Fruit fly (Drosophila melanogaster) whole organism, embryonic: ENCODE measurements around the gene barc.
A peak's percentile ranks its signal among the peaks of the same experiment; 100 is the strongest.

Experiments used
- Ada2b ChIP-seq: fragments of 200-800 bp; sonication (Bioruptor generic); IDR thresholded peaks from 2 replicates; pipeline ENCODE4 v1.3.6; 2022; ENCODE audit warnings: missing biosample characterization, missing genetic modification characterization
- Awh ChIP-seq: fragments of 200-800 bp; sonication (Bioruptor generic); IDR thresholded peaks from 2 replicates; pipeline ENCODE4, ENCODE4 v1.3.6; 2022; ENCODE audit warnings: missing biosample characterization, missing genetic modification characterization
- C15 ChIP-seq: fragments of 200-800 bp; sonication (Bioruptor generic); IDR thresholded peaks from 3 replicates; pipeline ENCODE4 v1.3.6; 2022; ENCODE audit warnings: missing biosample characterization, missing genetic modification characterization
- CG10979 ChIP-seq: fragments of 200-800 bp; sonication (Bioruptor generic); optimal IDR thresholded peaks from 2 replicates; lab custom pipeline; 2018; ENCODE audit warnings: missing biosample characterization, mild to moderate bottlenecking, missing genetic modification characterization, moderate library complexity
- CG12236 ChIP-seq: fragments of 200-800 bp; sonication (Bioruptor generic); optimal IDR thresholded peaks from 2 replicates; lab custom pipeline; 2016; ENCODE audit warnings: missing biosample characterization, missing genetic modification characterization
- CG13123 ChIP-seq: fragments of 200-800 bp; sonication (Bioruptor generic); optimal IDR thresholded peaks from 2 replicates; lab custom pipeline; 2016; ENCODE audit warnings: missing biosample characterization, missing genetic modification characterization
- CG14965 ChIP-seq: fragments of 200-800 bp; sonication (Bioruptor generic); optimal IDR thresholded peaks from 2 replicates; lab custom pipeline; 2016; ENCODE audit warnings: missing biosample characterization, missing genetic modification characterization, borderline replicate concordance
- CG16779 ChIP-seq: fragments of 200-800 bp; sonication (Bioruptor generic); IDR thresholded peaks from 2 replicates; pipeline ENCODE4 v1.3.6; 2022; ENCODE audit warnings: missing biosample characterization, missing genetic modification characterization
- CG17186 ChIP-seq: fragments of 200-800 bp; sonication (Bioruptor generic); optimal IDR thresholded peaks from 3 replicates; lab custom pipeline; 2017; ENCODE audit warnings: missing biosample characterization, missing genetic modification reagents, missing genetic modification characterization
- CG18262 ChIP-seq: fragments of 200-800 bp; optimal IDR thresholded peaks from 3 replicates; lab custom pipeline; 2019; ENCODE audit warnings: missing biosample characterization, mild to moderate bottlenecking, missing genetic modification characterization, moderate library complexity
- CG31441 ChIP-seq: fragments of 200-800 bp; sonication (Bioruptor generic); IDR thresholded peaks from 2 replicates; pipeline ENCODE4 v1.3.6; 2022; ENCODE audit warnings: missing biosample characterization, missing genetic modification characterization
- CG33213 ChIP-seq: fragments of 200-800 bp; sonication (Bioruptor generic); optimal IDR thresholded peaks from 3 replicates; lab custom pipeline; 2016; ENCODE audit warnings: missing biosample characterization, missing genetic modification characterization
- CG6272 ChIP-seq: fragments of 200-800 bp; sonication (Bioruptor generic); IDR thresholded peaks from 2 replicates; pipeline ENCODE4 v1.3.6; 2022; ENCODE audit warnings: missing biosample characterization, missing genetic modification characterization
- CG7372 ChIP-seq: fragments of 200-800 bp; sonication (Bioruptor generic); IDR thresholded peaks from 2 replicates; pipeline ENCODE4 v1.3.6; 2022; ENCODE audit warnings: missing biosample characterization, missing genetic modification characterization
- CG7556 ChIP-seq: fragments of 200-800 bp; sonication (Bioruptor generic); optimal IDR thresholded peaks from 2 replicates; lab custom pipeline; 2017; ENCODE audit warnings: missing biosample characterization, mild to moderate bottlenecking, missing genetic modification characterization
- CG8388 ChIP-seq: fragments of 200-800 bp; sonication (Bioruptor generic); optimal IDR thresholded peaks from 2 replicates; lab custom pipeline; 2019; ENCODE audit warnings: missing biosample characterization, mild to moderate bottlenecking, missing genetic modification characterization, moderate library complexity
- CG9817 ChIP-seq: fragments of 200-800 bp; sonication (Bioruptor generic); optimal IDR thresholded peaks from 2 replicates; lab custom pipeline; 2018; ENCODE audit warnings: missing biosample characterization, mild to moderate bottlenecking, missing genetic modification characterization, moderate library complexity
- CrebB ChIP-seq: fragments of 200-800 bp; sonication (Bioruptor generic); optimal IDR thresholded peaks from 3 replicates; lab custom pipeline; 2018; ENCODE audit warnings: missing biosample characterization, mild to moderate bottlenecking, missing genetic modification characterization
- D ChIP-seq, 2 experiments: fragments of 200-800 bp in 1 of 2; fragments of >200 bp in 1 of 2; sonication (Bioruptor generic) in 1 of 2; optimal IDR thresholded peaks; 2 replicates in 1 of 2; 3 replicates in 1 of 2; lab custom pipeline; 2017; ENCODE audit warnings: mild to moderate bottlenecking in 1 of 2, missing biosample characterization in 1 of 2, missing genetic modification characterization in 1 of 2, missing genetic modification reagents in 1 of 2
- D19B ChIP-seq: fragments of 200-800 bp; sonication (Bioruptor generic); optimal IDR thresholded peaks from 2 replicates; lab custom pipeline; 2017; ENCODE audit warnings: missing biosample characterization, mild to moderate bottlenecking, missing genetic modification characterization
- Dad ChIP-seq: fragments of 200-800 bp; sonication (Bioruptor generic); optimal IDR thresholded peaks from 3 replicates; lab custom pipeline; 2016; ENCODE audit warnings: missing biosample characterization, missing genetic modification characterization
- Ets65A ChIP-seq: fragments of 200-800 bp; sonication (Bioruptor generic); peaks from one replicate; lab custom pipeline; 2016; ENCODE audit warnings: missing biosample characterization, missing genetic modification characterization
- Ets97D ChIP-seq: fragments of 200-800 bp; sonication (Bioruptor generic); optimal IDR thresholded peaks from 3 replicates; lab custom pipeline; 2016; ENCODE audit warnings: missing biosample characterization, missing genetic modification characterization
- GATAe ChIP-seq: fragments of 200-800 bp; sonication (Bioruptor generic); conservative IDR thresholded peaks from 2 replicates; pipeline ENCODE4 v1.3.6; 2022; ENCODE audit warnings: missing biosample characterization, missing genetic modification characterization
- Hr78 ChIP-seq, 2 experiments: fragments of 200-800 bp in 1 of 2; fragments of >200 bp in 1 of 2; sonication (Bioruptor generic) in 1 of 2; optimal IDR thresholded peaks; 2 replicates each; lab custom pipeline; 2017 to 2019; ENCODE audit warnings: missing biosample characterization in 2 of 2, missing genetic modification characterization in 2 of 2, mild to moderate bottlenecking in 1 of 2, moderate library complexity in 1 of 2
- Hsf ChIP-seq: fragments of 200-800 bp; sonication (Bioruptor generic); optimal IDR thresholded peaks from 3 replicates; lab custom pipeline; 2016; ENCODE audit warnings: missing biosample characterization, missing genetic modification characterization
- Med ChIP-seq: fragments of 200-800 bp; sonication (Bioruptor generic); peaks from one replicate; lab custom pipeline; 2016; ENCODE audit warnings: missing biosample characterization, missing genetic modification characterization, mild to moderate bottlenecking, inconsistent platforms, moderate library complexity
- Mes4 ChIP-seq: fragments of 200-800 bp; sonication (Bioruptor generic); optimal IDR thresholded peaks from 2 replicates; lab custom pipeline; 2016; ENCODE audit warnings: missing biosample characterization, missing genetic modification characterization
- Oli ChIP-seq: fragments of 200-800 bp; sonication (Bioruptor generic); optimal IDR thresholded peaks from 2 replicates; lab custom pipeline; 2018; ENCODE audit warnings: missing biosample characterization, mild to moderate bottlenecking, missing genetic modification characterization, moderate library complexity
- Sin3A ChIP-seq: fragments of >200 bp; optimal IDR thresholded peaks from 2 replicates; lab custom pipeline; 2018
- Sry-β ChIP-seq: fragments of 200-800 bp; sonication (Bioruptor generic); optimal IDR thresholded peaks from 2 replicates; lab custom pipeline; 2018; ENCODE audit warnings: missing biosample characterization, mild to moderate bottlenecking, missing genetic modification characterization, moderate library complexity
- abd-A ChIP-seq: fragments of 200-800 bp; sonication (Bioruptor generic); optimal IDR thresholded peaks from 3 replicates; lab custom pipeline; 2019; ENCODE audit warnings: missing biosample characterization, mild to moderate bottlenecking, missing genetic modification characterization, moderate library complexity
- caup ChIP-seq: fragments of 200-800 bp; sonication (Bioruptor generic); optimal IDR thresholded peaks from 3 replicates; lab custom pipeline; 2017; ENCODE audit warnings: missing biosample characterization, mild to moderate bottlenecking, missing genetic modification characterization, moderate library complexity; ENCODE audit not compliant: severe bottlenecking
- cg ChIP-seq: fragments of 200-800 bp; sonication (Bioruptor generic); optimal IDR thresholded peaks from 3 replicates; lab custom pipeline; 2019; ENCODE audit warnings: missing biosample characterization, mild to moderate bottlenecking, missing genetic modification characterization, moderate library complexity
- chinmo ChIP-seq: fragments of 200-800 bp; sonication (Bioruptor generic); IDR thresholded peaks from 4 replicates; pipeline ENCODE4 v1.3.6; 2022; ENCODE audit warnings: missing biosample characterization, missing genetic modification characterization; ENCODE audit not compliant: partially characterized antibody
- emc ChIP-seq: fragments of 200-800 bp; sonication (Bioruptor generic); optimal IDR thresholded peaks from 2 replicates; lab custom pipeline; 2016; ENCODE audit warnings: missing biosample characterization, missing genetic modification characterization
- fd64A ChIP-seq: fragments of 200-800 bp; sonication (Bioruptor generic); optimal IDR thresholded peaks from 3 replicates; lab custom pipeline; 2018; ENCODE audit warnings: missing biosample characterization, mild to moderate bottlenecking, missing genetic modification characterization
- gem ChIP-seq: fragments of 200-800 bp; sonication (Bioruptor generic); optimal IDR thresholded peaks from 2 replicates; lab custom pipeline; 2019; ENCODE audit warnings: missing biosample characterization, mild to moderate bottlenecking, missing genetic modification characterization, moderate library complexity
- jing ChIP-seq: fragments of 200-800 bp; sonication (Bioruptor generic); optimal IDR thresholded peaks from 2 replicates; lab custom pipeline; 2018; ENCODE audit warnings: missing biosample characterization, mild to moderate bottlenecking, missing genetic modification characterization
- onecut ChIP-seq: fragments of 200-800 bp; sonication (Bioruptor generic); IDR thresholded peaks from 2 replicates; pipeline ENCODE4 v1.3.6; 2022; ENCODE audit warnings: missing biosample characterization, missing genetic modification characterization
- pnt ChIP-seq: fragments of 200-800 bp; sonication (Bioruptor generic); optimal IDR thresholded peaks from 3 replicates; lab custom pipeline; 2016; ENCODE audit warnings: missing biosample characterization, missing genetic modification characterization
- psq ChIP-seq: fragments of 200-800 bp; sonication (Bioruptor generic); optimal IDR thresholded peaks from 2 replicates; lab custom pipeline; 2017; ENCODE audit warnings: missing biosample characterization, missing genetic modification characterization
- sd ChIP-seq: fragments of 200-800 bp; sonication (Bioruptor generic); optimal IDR thresholded peaks from 3 replicates; lab custom pipeline; 2018; ENCODE audit warnings: missing biosample characterization, mild to moderate bottlenecking, missing genetic modification characterization, moderate library complexity
- sens ChIP-seq: fragments of 200-800 bp; sonication (Bioruptor generic); peaks from one replicate; lab custom pipeline; 2016; ENCODE audit warnings: missing biosample characterization, missing genetic modification characterization
- vfl ChIP-seq: fragments of 200-800 bp; sonication (Bioruptor generic); optimal IDR thresholded peaks from 2 replicates; lab custom pipeline; 2016; ENCODE audit warnings: missing biosample characterization, missing genetic modification characterization
- vvl ChIP-seq: fragments of 200-800 bp; sonication (Bioruptor generic); IDR thresholded peaks from 2 replicates; pipeline ENCODE4 v1.3.6; 2022; ENCODE audit warnings: missing biosample characterization, missing genetic modification characterization
- zfh1 ChIP-seq: fragments of 200-800 bp; sonication (Bioruptor generic); IDR thresholded peaks from 3 replicates; pipeline ENCODE4 v1.3.6; 2022; ENCODE audit warnings: missing biosample characterization, missing genetic modification characterization
- zfh2 ChIP-seq: fragments of 200-800 bp; sonication (Bioruptor generic); optimal IDR thresholded peaks from 2 replicates; lab custom pipeline; 2016; ENCODE audit warnings: missing biosample characterization, missing genetic modification characterization

The barc gene

dm6 chr3L:21465261-21466112 lies 32.6 kb upstream of the barc start (continued):
- TF ChIP-seq gem (tag; lab: Kevin White, UChicago) (peak; percentile 17), sd (tag; lab: Kevin White, UChicago) (peak; percentile 88), CG8388 (GFP tag; lab: Kevin White, UChicago) (peak; percentile 98), CG31441 (0 out of 2 replicates have a peak, but pooled peaks have one; percentile 20), chinmo (GFP tag; lab: Robert Waterston, UW) (no peak), emc (GFP tag; lab: Kevin White, UChicago) (no peak), sens (GFP tag; lab: Kevin White, UChicago) (peak; percentile 86), CG18262 (tag; lab: Kevin White, UChicago) (peak; percentile 64), Oli (no peak), Hr78 (GFP tag; optimal IDR thresholded peaks at IDR 0.05; lab: Kevin White, UChicago) (peak in 1 of 2 experiments; percentile 33), CG33213 (no peak), vvl (no peak), CG7372 (no peak), CG10979 (tag; lab: Kevin White, UChicago) (peak; percentile 31), fd64A (GFP tag; lab: Kevin White, UChicago) (peak; percentile 83), CG17186 (no peak), abd-A (tag; lab: Kevin White, UChicago) (peak; percentile 63), Ets65A (GFP tag; lab: Kevin White, UChicago) (peak; percentile 42), D (optimal IDR thresholded peaks at IDR 0.05; lab: Kevin White, UChicago) (no peak), D (GFP tag; optimal IDR thresholded peaks at IDR 0.05; lab: Kevin White, UChicago) (peak; percentile 17), CG13123 (GFP tag; lab: Kevin White, UChicago) (no peak), cg (GFP tag; lab: Kevin White, UChicago) (peak; percentile 8), Sin3A (lab: Kevin White, UChicago) (no peak)

DNA sequence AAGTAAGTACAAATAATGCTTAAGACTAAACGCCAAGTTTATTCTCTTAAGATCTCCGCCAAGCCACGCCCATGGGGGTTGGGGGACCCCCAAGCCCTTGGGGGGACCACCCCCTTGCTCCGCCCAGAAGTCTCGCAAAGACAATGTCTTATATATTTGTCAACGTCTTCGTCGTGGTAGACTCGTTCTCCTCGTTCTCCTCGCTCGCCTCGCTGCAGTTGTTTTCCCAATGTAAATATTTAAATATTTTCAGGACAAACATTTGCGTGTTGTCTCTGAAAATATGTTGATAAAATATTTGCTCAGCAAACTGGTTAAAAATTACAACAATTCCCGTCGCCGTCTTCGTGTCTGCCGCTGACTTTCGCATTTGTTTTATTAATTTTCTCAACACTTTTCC lies 31.3 kb upstream of the barc start:
- TF ChIP-seq CG14965 (GFP tag; lab: Kevin White, UChicago) = peak; percentile 6
- TF ChIP-seq CG16779 (GFP tag; lab: Robert Waterston, UW) = no peak
- no peak for TF ChIP-seq vfl
- TF ChIP-seq onecut (GFP tag; lab: Robert Waterston, UW) = peak; percentile 73
- TF ChIP-seq CG7372 = peak; percentile 32; the same call in 1 of the 2 replicates
- TF ChIP-seq CG33213 = peak; percentile 55
- no peak for TF ChIP-seq C15 (GFP tag; lab: Robert Waterston, UW)
- no peak for TF ChIP-seq Ets97D
- TF ChIP-seq CG6272 = no peak
- peak; percentile 64 for TF ChIP-seq CG7556 (GFP tag; lab: Kevin White, UChicago)
- TF ChIP-seq Ada2b = no peak
- peak; percentile 45 for TF ChIP-seq caup
- TF ChIP-seq CG9817 (tag; lab: Kevin White, UChicago) = no peak
- peak; percentile 29 for TF ChIP-seq Dad (GFP tag; lab: Kevin White, UChicago)
- no peak for TF ChIP-seq D (optimal IDR thresholded peaks at IDR 0.05; lab: Kevin White, UChicago)
- TF ChIP-seq D (GFP tag; optimal IDR thresholded peaks at IDR 0.05; lab: Kevin White, UChicago) = peak; percentile 84
- no peak for TF ChIP-seq pnt
- peak; percentile 89 for TF ChIP-seq zfh1
- peak; percentile 51 for TF ChIP-seq CrebB (tag; lab: Kevin White, UChicago)
- peak; percentile 45 for TF ChIP-seq Hsf (GFP tag; lab: Kevin White, UChicago)
- peak; percentile 58; the same call in 1 of the 2 replicates for TF ChIP-seq Awh (GFP tag; lab: Robert Waterston, UW)
- TF ChIP-seq Sry-β (GFP tag; lab: Kevin White, UChicago) = peak; percentile 63
- TF ChIP-seq GATAe (GFP tag; lab: Robert Waterston, UW) = no peak
- TF ChIP-seq jing (GFP tag; lab: Kevin White, UChicago) = no peak
- peak; percentile 93 for TF ChIP-seq Med (GFP tag; lab: Kevin White, UChicago)
- TF ChIP-seq Mes4 (GFP tag; lab: Kevin White, UChicago) = peak; percentile 9
- TF ChIP-seq psq (GFP tag; lab: Kevin White, UChicago) = no peak
- no peak for TF ChIP-seq D19B (GFP tag; lab: Kevin White, UChicago)
- TF ChIP-seq zfh2 = no peak
- peak; percentile 64 for TF ChIP-seq CG12236 (GFP tag; lab: Kevin White, UChicago)
